Fruit fly (Drosophila melanogaster) whole organism, prepupa: ENCODE data around the gene CG32551.

Experiments
- Blimp-1 ChIP-seq: fragments of 200-800 bp; sonication (Bioruptor generic); optimal IDR thresholded peaks from 3 replicates; lab custom pipeline; 2017; ENCODE audit warnings: missing biosample characterization, missing genetic modification characterization, mild to moderate bottlenecking, moderate library complexity, missing genetic modification reagents
- CG10631 ChIP-seq: fragments of 200-800 bp; sonication (Bioruptor generic); optimal IDR thresholded peaks from 2 replicates; lab custom pipeline; 2016; ENCODE audit warnings: missing biosample characterization, missing genetic modification characterization
- CG10669 ChIP-seq: fragments of 200-800 bp; sonication (Bioruptor generic); optimal IDR thresholded peaks from 3 replicates; lab custom pipeline; 2018; ENCODE audit warnings: missing biosample characterization, mild to moderate bottlenecking, missing genetic modification characterization, moderate library complexity
- CG11294 ChIP-seq: fragments of 200-800 bp; sonication (Bioruptor generic); IDR thresholded peaks from 2 replicates; pipeline ENCODE4 v1.3.6; 2022; ENCODE audit warnings: missing biosample characterization, missing genetic modification characterization
- CG15336 ChIP-seq: fragments of 200-800 bp; sonication (Bioruptor generic); IDR thresholded peaks from 2 replicates; pipeline ENCODE4 v1.3.6; 2022; ENCODE audit warnings: missing biosample characterization, missing genetic modification characterization
- CG1621 ChIP-seq: fragments of 200-800 bp; sonication (Bioruptor generic); optimal IDR thresholded peaks from 3 replicates; lab custom pipeline; 2018; ENCODE audit warnings: missing biosample characterization, mild to moderate bottlenecking, missing genetic modification characterization
- CG16779 ChIP-seq: fragments of 200-800 bp; sonication (Bioruptor generic); optimal IDR thresholded peaks from 3 replicates; lab custom pipeline; 2017; ENCODE audit warnings: missing biosample characterization, mild to moderate bottlenecking, missing genetic modification characterization
- CG3032 ChIP-seq: fragments of 200-800 bp; optimal IDR thresholded peaks from 2 replicates; lab custom pipeline; 2019; ENCODE audit warnings: missing biosample characterization, mild to moderate bottlenecking, missing genetic modification characterization, moderate library complexity
- CG32006 ChIP-seq: fragments of 200-800 bp; sonication (Bioruptor generic); optimal IDR thresholded peaks from 3 replicates; lab custom pipeline; 2017; ENCODE audit warnings: missing biosample characterization, mild to moderate bottlenecking, missing genetic modification characterization
- CG34406 ChIP-seq: fragments of 200-800 bp; sonication (Bioruptor generic); optimal IDR thresholded peaks from 3 replicates; lab custom pipeline; 2016; ENCODE audit warnings: missing biosample characterization, missing genetic modification characterization
- CG3919 ChIP-seq: fragments of 200-800 bp; sonication (Bioruptor generic); optimal IDR thresholded peaks from 3 replicates; lab custom pipeline; 2016; ENCODE audit warnings: missing biosample characterization, missing genetic modification characterization
- CG4318 ChIP-seq: fragments of 200-800 bp; sonication (Bioruptor generic); optimal IDR thresholded peaks from 3 replicates; lab custom pipeline; 2017; ENCODE audit warnings: missing biosample characterization, mild to moderate bottlenecking, missing genetic modification characterization
- CG6163 ChIP-seq: fragments of 200-800 bp; sonication (Bioruptor generic); IDR thresholded peaks from 3 replicates; pipeline ENCODE4 v1.3.6; 2022; ENCODE audit warnings: missing biosample characterization, missing genetic modification characterization
- CG6276 ChIP-seq: fragments of 200-800 bp; sonication (Bioruptor generic); optimal IDR thresholded peaks from 2 replicates; lab custom pipeline; 2017; ENCODE audit warnings: missing biosample characterization, mild to moderate bottlenecking, missing genetic modification characterization
- CG6792 ChIP-seq: fragments of 200-800 bp; sonication (Bioruptor generic); optimal IDR thresholded peaks from 3 replicates; lab custom pipeline; 2016; ENCODE audit warnings: missing biosample characterization, missing genetic modification characterization
- CG6808 ChIP-seq: fragments of 200-800 bp; sonication (Bioruptor generic); optimal IDR thresholded peaks from 3 replicates; lab custom pipeline; 2017; ENCODE audit warnings: missing biosample characterization, missing genetic modification characterization, mild to moderate bottlenecking, moderate library complexity, missing genetic modification reagents
- CG6854 ChIP-seq: fragments of 200-800 bp; sonication (Bioruptor generic); optimal IDR thresholded peaks from 2 replicates; lab custom pipeline; 2017; ENCODE audit warnings: missing biosample characterization, mild to moderate bottlenecking, missing genetic modification characterization
- CG8119 ChIP-seq: fragments of 200-800 bp; sonication (Bioruptor generic); IDR thresholded peaks from 3 replicates; pipeline ENCODE4 v1.3.6; 2022; ENCODE audit warnings: missing biosample characterization, missing genetic modification characterization
- CG8319 ChIP-seq: fragments of 200-800 bp; sonication (Bioruptor generic); optimal IDR thresholded peaks from 3 replicates; lab custom pipeline; 2016; ENCODE audit warnings: missing biosample characterization, missing genetic modification characterization
- CG8632 ChIP-seq: fragments of 200-800 bp; sonication (Bioruptor generic); optimal IDR thresholded peaks from 3 replicates; lab custom pipeline; 2016; ENCODE audit warnings: missing biosample characterization, missing genetic modification characterization
- CG9139 ChIP-seq: fragments of 200-800 bp; sonication (Bioruptor generic); optimal IDR thresholded peaks from 3 replicates; lab custom pipeline; 2017; ENCODE audit warnings: missing biosample characterization, mild to moderate bottlenecking, missing genetic modification characterization
- Eip75B ChIP-seq: fragments of 200-800 bp; sonication (Bioruptor generic); optimal IDR thresholded peaks from 3 replicates; lab custom pipeline; 2016; ENCODE audit warnings: missing biosample characterization, missing genetic modification characterization
- Eip78C ChIP-seq: fragments of 200-800 bp; sonication (Bioruptor generic); peaks from one replicate; lab custom pipeline; 2016; ENCODE audit warnings: missing biosample characterization, missing genetic modification characterization
- Ets21C ChIP-seq: fragments of 200-800 bp; sonication (Bioruptor generic); optimal IDR thresholded peaks from 3 replicates; lab custom pipeline; 2016; ENCODE audit warnings: missing biosample characterization, missing genetic modification characterization
- Ets96B ChIP-seq: fragments of 200-800 bp; optimal IDR thresholded peaks from 2 replicates; lab custom pipeline; 2019; ENCODE audit warnings: missing biosample characterization, mild to moderate bottlenecking, missing genetic modification characterization, moderate library complexity
- Gug ChIP-seq: fragments of 200-800 bp; sonication (Bioruptor generic); IDR thresholded peaks from 2 replicates; pipeline ENCODE4 v1.3.6; 2022; ENCODE audit warnings: missing biosample characterization, missing genetic modification characterization
- Lpt ChIP-seq: fragments of 200-800 bp; sonication (Bioruptor generic); optimal IDR thresholded peaks from 3 replicates; lab custom pipeline; 2016; ENCODE audit warnings: missing biosample characterization, missing genetic modification characterization
- Met ChIP-seq: fragments of 200-800 bp; sonication (Bioruptor generic); optimal IDR thresholded peaks from 3 replicates; lab custom pipeline; 2016; ENCODE audit warnings: missing biosample characterization, missing genetic modification characterization
- OdsH ChIP-seq: fragments of 200-800 bp; sonication (Bioruptor generic); optimal IDR thresholded peaks from 3 replicates; lab custom pipeline; 2016; ENCODE audit warnings: missing biosample characterization, missing genetic modification characterization
- Smox ChIP-seq: fragments of 200-800 bp; sonication (Bioruptor generic); optimal IDR thresholded peaks from 3 replicates; lab custom pipeline; 2016; ENCODE audit warnings: missing biosample characterization, missing genetic modification characterization
- Sox102F ChIP-seq: fragments of 200-800 bp; sonication (Bioruptor generic); optimal IDR thresholded peaks from 2 replicates; lab custom pipeline; 2016; ENCODE audit warnings: missing biosample characterization, mild to moderate bottlenecking, missing genetic modification characterization
- Sox14 ChIP-seq: fragments of 200-800 bp; sonication (Bioruptor generic); optimal IDR thresholded peaks from 3 replicates; lab custom pipeline; 2016; ENCODE audit warnings: missing biosample characterization, missing genetic modification characterization
- Sox15 ChIP-seq: fragments of 200-800 bp; sonication (Bioruptor generic); optimal IDR thresholded peaks from 3 replicates; lab custom pipeline; 2016; ENCODE audit warnings: missing biosample characterization, missing genetic modification characterization
- achi ChIP-seq: fragments of 200-800 bp; sonication (Bioruptor generic); optimal IDR thresholded peaks from 3 replicates; lab custom pipeline; 2016; ENCODE audit warnings: missing biosample characterization, missing genetic modification characterization
- cyc ChIP-seq: fragments of 200-800 bp; sonication (Bioruptor generic); optimal IDR thresholded peaks from 3 replicates; lab custom pipeline; 2016; ENCODE audit warnings: missing biosample characterization, missing genetic modification characterization
- dac ChIP-seq: fragments of 200-800 bp; sonication (Bioruptor generic); optimal IDR thresholded peaks from 2 replicates; lab custom pipeline; 2017; ENCODE audit warnings: missing biosample characterization, mild to moderate bottlenecking, missing genetic modification characterization
- dsx ChIP-seq: fragments of 200-800 bp; optimal IDR thresholded peaks from 3 replicates; lab custom pipeline; 2019; ENCODE audit warnings: missing biosample characterization, mild to moderate bottlenecking, missing genetic modification characterization, moderate library complexity; ENCODE audit not compliant: poor library complexity, severe bottlenecking
- eg ChIP-seq: fragments of 200-800 bp; sonication (Bioruptor generic); IDR thresholded peaks from 3 replicates; pipeline ENCODE4 v1.3.6; 2022; ENCODE audit warnings: missing biosample characterization, missing genetic modification characterization
- esn ChIP-seq: fragments of 200-800 bp; sonication (Bioruptor generic); optimal IDR thresholded peaks from 2 replicates; lab custom pipeline; 2016; ENCODE audit warnings: missing biosample characterization, mild to moderate bottlenecking, missing genetic modification characterization, moderate library complexity
- fd85E ChIP-seq: fragments of 200-800 bp; sonication (Bioruptor generic); optimal IDR thresholded peaks from 3 replicates; lab custom pipeline; 2016; ENCODE audit warnings: missing biosample characterization, missing genetic modification characterization
- fkh ChIP-seq: fragments of 200-800 bp; sonication (Bioruptor generic); optimal IDR thresholded peaks from 3 replicates; lab custom pipeline; 2017; ENCODE audit warnings: missing biosample characterization, mild to moderate bottlenecking, missing genetic modification characterization, moderate library complexity
- lz ChIP-seq: fragments of 200-800 bp; sonication (Bioruptor generic); optimal IDR thresholded peaks from 3 replicates; lab custom pipeline; 2016; ENCODE audit warnings: missing biosample characterization, missing genetic modification characterization
- net ChIP-seq: fragments of 200-800 bp; sonication (Bioruptor generic); optimal IDR thresholded peaks from 3 replicates; lab custom pipeline; 2016; ENCODE audit warnings: missing biosample characterization, missing genetic modification characterization
- pdm3 ChIP-seq: fragments of 200-800 bp; sonication (Bioruptor generic); optimal IDR thresholded peaks from 3 replicates; lab custom pipeline; 2016; ENCODE audit warnings: missing biosample characterization, missing genetic modification characterization
- spab ChIP-seq: fragments of 200-800 bp; sonication (Bioruptor generic); optimal IDR thresholded peaks from 2 replicates; lab custom pipeline; 2017; ENCODE audit warnings: missing biosample characterization, mild to moderate bottlenecking, missing genetic modification characterization, missing genetic modification reagents
- ss ChIP-seq, 2 experiments: fragments of 200-800 bp; sonication (Bioruptor generic); optimal IDR thresholded peaks; 2 replicates in 1 of 2; 3 replicates in 1 of 2; lab custom pipeline; 2017 to 2018; ENCODE audit warnings: mild to moderate bottlenecking in 2 of 2, missing biosample characterization in 2 of 2, missing genetic modification characterization in 2 of 2, moderate library complexity in 1 of 2
- svp ChIP-seq: fragments of 200-800 bp; sonication (Bioruptor generic); peaks from one replicate; lab custom pipeline; 2016; ENCODE audit warnings: missing biosample characterization, missing genetic modification characterization
- topi ChIP-seq: fragments of 200-800 bp; sonication (Bioruptor generic); optimal IDR thresholded peaks from 3 replicates; lab custom pipeline; 2016; ENCODE audit warnings: missing biosample characterization, missing genetic modification characterization
- vri ChIP-seq: fragments of 200-800 bp; sonication (Bioruptor generic); optimal IDR thresholded peaks from 3 replicates; lab custom pipeline; 2016; ENCODE audit warnings: missing biosample characterization, mild to moderate bottlenecking, missing genetic modification characterization

CG32551 gene

dm6 chrX:18483261-18484218 lies 44.9 kb downstream of the CG32551 start, which contains the start of gene Hayan:
TSS of gene Hayan (minus strand) at chrX:18483772.
- TF ChIP-seq CG16779 (tag; lab: Kevin White, UChicago) (peak; percentile 63), CG6808 (peak; percentile 85), lz (GFP tag; lab: Kevin White, UChicago) (no peak), CG8319 (GFP tag; lab: Kevin White, UChicago) (peak; percentile 44), Sox15 (GFP tag; lab: Kevin White, UChicago) (no peak), CG9139 (GFP tag; lab: Kevin White, UChicago) (peak; percentile 77), Gug (no peak), Met (GFP tag; lab: Kevin White, UChicago) (no peak), pdm3 (GFP tag; lab: Kevin White, UChicago) (peak; percentile 38), CG3032 (peak; percentile 20), OdsH (GFP tag; lab: Kevin White, UChicago) (peak; percentile 6), Ets96B (peak; percentile 24), svp (GFP tag; lab: Kevin White, UChicago) (peak; percentile 99), Sox14 (peak; percentile 23), achi (GFP tag; lab: Kevin White, UChicago) (no peak), eg (GFP tag; lab: Robert Waterston, UW) (peak; percentile 41; the same call in 1 of the 3 replicates), Lpt (GFP tag; lab: Kevin White, UChicago) (peak; percentile 50), CG3919 (GFP tag; lab: Kevin White, UChicago) (no peak), cyc (GFP tag; lab: Kevin White, UChicago) (no peak), CG6276 (GFP tag; lab: Kevin White, UChicago) (peak; percentile 51), CG32006 (GFP tag; lab: Kevin White, UChicago) (no peak), CG34406 (peak; percentile 17), Eip78C (GFP tag; lab: Kevin White, UChicago) (peak; percentile 64), CG11294 (GFP tag; lab: Robert Waterston, UW) (no peak), CG6163 (peak; percentile 63; the same call in 2 of the 3 replicates), topi (GFP tag; lab: Kevin White, UChicago) (peak; percentile 18), CG1621 (peak; percentile 93), Blimp-1 (no peak), CG6854 (GFP tag; lab: Kevin White, UChicago) (peak; percentile 88), Smox (GFP tag; lab: Kevin White, UChicago) (peak; percentile 17), CG4318 (GFP tag; lab: Kevin White, UChicago) (no peak), ss (GFP tag; optimal IDR thresholded peaks at IDR 0.05; lab: Kevin White, UChicago) (peak; percentile 56 to 75), Eip75B (GFP tag; lab: Kevin White, UChicago) (peak; percentile 27), dac (no peak), CG8119 (GFP tag; lab: Robert Waterston, UW) (peak; percentile 41; the same call in 1 of the 3 replicates), spab (GFP tag; lab: Kevin White, UChicago) (peak; percentile 29), fkh (GFP tag; lab: Kevin White, UChicago) (no peak), esn (GFP tag; lab: Kevin White, UChicago) (peak; percentile 21), CG15336 (GFP tag; lab: Robert Waterston, UW) (peak; percentile 33; the same call in 1 of the 2 replicates), net (GFP tag; lab: Kevin White, UChicago) (peak; percentile 44), CG10669 (GFP tag; lab: Kevin White, UChicago) (peak; percentile 16), CG10631 (GFP tag; lab: Kevin White, UChicago) (no peak), CG6792 (peak; percentile 6), fd85E (GFP tag; lab: Kevin White, UChicago) (no peak), CG8632 (GFP tag; lab: Kevin White, UChicago) (no peak), Sox102F (peak; percentile 46), Ets21C (GFP tag; lab: Kevin White, UChicago) (no peak), vri (GFP tag; lab: Kevin White, UChicago) (peak; percentile 53), dsx (GFP tag; lab: Kevin White, UChicago) (peak; percentile 14)
